Worm (Caenorhabditis elegans) whole organism, L4/young adult: ENCODE results near the gene zip-10.

Experiments
- dao-5 ChIP-seq: sonication (generic microtip); optimal IDR thresholded peaks from 2 replicates; lab custom pipeline; 2016; ENCODE audit warnings: missing genotype, missing genetic modification characterization, moderate library complexity, missing compliant biosample characterization
- him-1 ChIP-seq: sonication (generic microtip); optimal IDR thresholded peaks from 2 replicates; lab custom pipeline; 2016; ENCODE audit warnings: missing genotype, missing genetic modification reagents, missing genetic modification characterization, missing compliant biosample characterization

- TF ChIP-seq him-1 (no peak), dao-5 (tag; lab: Kevin White, UChicago) (no peak)
These were observed 46.1 kb downstream of the zip-10 start, which contains the start of gene dhs-20 for ce11 chrV:11604484-11604883.
